Fruit fly (Drosophila melanogaster): ENCODE measurements around the gene MED11.

The MED11 gene

DNA sequence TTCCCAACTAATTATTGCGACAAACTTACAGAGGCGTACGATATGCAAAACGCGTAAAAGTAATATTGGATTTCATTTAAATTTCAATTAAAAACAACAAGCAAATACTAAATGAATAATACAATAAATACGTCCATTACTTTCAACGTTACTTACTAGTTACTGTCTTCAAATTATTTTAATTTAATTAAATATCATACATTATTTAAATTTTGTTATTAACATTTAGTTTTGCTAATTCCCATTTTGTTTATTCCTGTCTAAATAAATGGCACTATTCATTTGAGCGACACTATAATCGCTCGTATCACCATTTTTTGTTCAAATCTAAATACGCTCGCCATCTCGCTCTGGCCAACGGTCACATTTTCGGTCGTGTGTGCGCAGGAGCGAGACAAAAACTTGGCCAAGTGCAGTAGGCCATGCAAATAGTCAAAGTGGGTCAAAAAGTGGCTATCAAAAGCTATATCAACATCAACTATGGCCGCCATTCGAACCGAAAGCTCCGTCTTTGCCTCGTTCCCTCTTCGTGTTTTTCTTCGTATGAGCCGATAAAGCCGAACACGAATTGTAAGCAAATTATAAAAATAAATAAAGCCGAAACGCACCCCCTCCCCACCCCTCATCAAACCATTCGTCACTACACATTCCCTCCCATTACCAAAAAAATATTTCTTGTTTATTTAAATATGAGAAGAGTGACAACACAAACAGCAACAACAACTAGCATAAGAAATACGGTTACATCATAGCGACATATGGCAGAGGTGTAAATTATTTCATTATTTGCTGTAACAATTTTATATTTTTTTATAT, 43.8 kb downstream of the MED11 start (continued):
- TF ChIP-seq ap (GFP tag; IDR thresholded peaks at IDR 0.05) = no peak
- TF ChIP-seq CG17186 (GFP tag; optimal IDR thresholded peaks at IDR 0.05) = no peak
- no peak for TF ChIP-seq p53 (GFP tag; optimal IDR thresholded peaks at IDR 0.05)
- no peak for TF ChIP-seq CG7745 (tag; optimal IDR thresholded peaks at IDR 0.05)
- TF ChIP-seq repo (GFP tag; optimal IDR thresholded peaks at IDR 0.05) = no peak
- no peak for TF ChIP-seq nerfin-2 (GFP tag; IDR thresholded peaks at IDR 0.05; ENCODE audit: partially characterized antibody)
- TF ChIP-seq CG14667 (GFP tag; IDR thresholded peaks at IDR 0.05) = no peak
- no peak for TF ChIP-seq dan (GFP tag; IDR thresholded peaks at IDR 0.05)
- no peak; the same call in 1 of the 2 replicates for TF ChIP-seq CG32532 (GFP tag; IDR thresholded peaks at IDR 0.05)
- 0 out of 2 replicates have a peak, but pooled peaks have one; percentile 30 for TF ChIP-seq CG4360 (GFP tag; IDR thresholded peaks at IDR 0.05)
- no peak for TF ChIP-seq CTCF (GFP tag; optimal IDR thresholded peaks at IDR 0.05)
- peak; percentile 92 for TF ChIP-seq crol (GFP tag; IDR thresholded peaks at IDR 0.05)
- no peak for TF ChIP-seq Usf (GFP tag; optimal IDR thresholded peaks at IDR 0.05)
- no peak for TF ChIP-seq pita (GFP tag; optimal IDR thresholded peaks at IDR 0.05)
- TF ChIP-seq slbo (GFP tag; IDR thresholded peaks at IDR 0.05) = no peak
- peak; percentile 81; the same call in 2 of the 3 replicates for TF ChIP-seq so (GFP tag; IDR thresholded peaks at IDR 0.05)
- TF ChIP-seq CG3407 (GFP tag; optimal IDR thresholded peaks at IDR 0.05) = peak; percentile 55
- TF ChIP-seq ro (GFP tag; IDR thresholded peaks at IDR 0.05) = no peak
- TF ChIP-seq HLH54F (GFP tag; optimal IDR thresholded peaks at IDR 0.05) = peak; percentile 1
- TF ChIP-seq CG7556 (GFP tag; optimal IDR thresholded peaks at IDR 0.05) = peak; percentile 10
- peak; percentile 56; the same call in 1 of the 2 replicates for TF ChIP-seq ara (GFP tag; IDR thresholded peaks at IDR 0.05)
- TF ChIP-seq tap (tag; optimal IDR thresholded peaks at IDR 0.05) = peak; percentile 7
- peak; percentile 51 for TF ChIP-seq pfk (GFP tag; optimal IDR thresholded peaks at IDR 0.05)
- TF ChIP-seq eve (GFP tag; optimal IDR thresholded peaks at IDR 0.05) = peak in 1 of 2 experiments; percentile 84
- TF ChIP-seq hkb (optimal IDR thresholded peaks at IDR 0.05) = no peak
- TF ChIP-seq hkb (GFP tag; IDR thresholded peaks at IDR 0.05) = peak; percentile 51
- TF ChIP-seq cwo (GFP tag; optimal IDR thresholded peaks at IDR 0.05) = peak; percentile 82
- peak; percentile 67; the same call in 1 of the 2 replicates for TF ChIP-seq CG5953 (GFP tag; IDR thresholded peaks at IDR 0.05)
- no peak for TF ChIP-seq Atf-2 (GFP tag; optimal IDR thresholded peaks at IDR 0.05)
- no peak; the same call in 2 of the 3 replicates for TF ChIP-seq C15 (GFP tag; IDR thresholded peaks at IDR 0.05)
- no peak for TF ChIP-seq Ssrp (tag; optimal IDR thresholded peaks at IDR 0.05)
- TF ChIP-seq CG3065 (GFP tag; optimal IDR thresholded peaks at IDR 0.05) = no peak
- no peak for TF ChIP-seq br (optimal IDR thresholded peaks at IDR 0.05)
- no peak for TF ChIP-seq CkIIα-i1 (GFP tag; IDR thresholded peaks at IDR 0.05)
- no peak for TF ChIP-seq btn (GFP tag; optimal IDR thresholded peaks at IDR 0.05)
- no peak for TF ChIP-seq Doc3 (GFP tag; IDR thresholded peaks at IDR 0.05; ENCODE audit: partially characterized antibody)
- peak; percentile 79 for TF ChIP-seq CG12071 (GFP tag; optimal IDR thresholded peaks at IDR 0.05)
- peak; percentile 18 for TF ChIP-seq CG7839 (tag; optimal IDR thresholded peaks at IDR 0.05)
- peak; percentile 60; the same call in 1 of the 3 replicates for TF ChIP-seq CG11695 (GFP tag; IDR thresholded peaks at IDR 0.05)
- peak; percentile 61 for TF ChIP-seq CG1832 (GFP tag; optimal IDR thresholded peaks at IDR 0.05)
- TF ChIP-seq CG34224 (GFP tag; IDR thresholded peaks at IDR 0.05; ENCODE audit: partially characterized antibody) = no peak
- TF ChIP-seq CG32767 (GFP tag; IDR thresholded peaks at IDR 0.05) = peak; percentile 26; the same call in 1 of the 2 replicates
- TF ChIP-seq Rfx (GFP tag; IDR thresholded peaks at IDR 0.05) = peak; percentile 71
- TF ChIP-seq Fer3 (tag; optimal IDR thresholded peaks at IDR 0.05) = peak; percentile 67
- TF ChIP-seq sr (GFP tag; IDR thresholded peaks at IDR 0.05) = peak; percentile 20; the same call in 1 of the 3 replicates
- TF ChIP-seq CG14710 (tag; optimal IDR thresholded peaks at IDR 0.05) = no peak
- no peak for TF ChIP-seq nerfin-1 (tag; optimal IDR thresholded peaks at IDR 0.05)
- TF ChIP-seq pros (GFP tag; optimal IDR thresholded peaks at IDR 0.05) = peak; percentile 53
- no peak for TF ChIP-seq CG12236 (GFP tag; optimal IDR thresholded peaks at IDR 0.05)
- no peak for TF ChIP-seq CG8765 (GFP tag; IDR thresholded peaks at IDR 0.05)
- peak; percentile 24 for TF ChIP-seq Myb (GFP tag; optimal IDR thresholded peaks at IDR 0.05)
